Fruit fly (Drosophila melanogaster) Kc167 (cell line): Measurements from ENCODE around the gene Oamb.

ENCODE experiments used
- Myc ChIP-seq: fragments of >200 bp; optimal IDR thresholded peaks from 2 replicates; lab custom pipeline; 2017; ENCODE audit warnings: missing external identifiers
- Sin3A ChIP-seq: fragments of >200 bp; optimal IDR thresholded peaks from 2 replicates; lab custom pipeline; 2018; ENCODE audit warnings: missing external identifiers
- h ChIP-seq: fragments of >200 bp; optimal IDR thresholded peaks from 3 replicates; lab custom pipeline; 2018; ENCODE audit warnings: missing external identifiers
- insv ChIP-seq: fragments of >200 bp; optimal IDR thresholded peaks from 3 replicates; lab custom pipeline; 2018; ENCODE audit warnings: missing external identifiers
- psq ChIP-seq: fragments of >200 bp; optimal IDR thresholded peaks from 2 replicates; lab custom pipeline; 2017; ENCODE audit warnings: missing external identifiers
- ttk ChIP-seq: sonication (Bioruptor generic); optimal IDR thresholded peaks from 2 replicates; lab custom pipeline; 2017; ENCODE audit warnings: missing external identifiers

DNA sequence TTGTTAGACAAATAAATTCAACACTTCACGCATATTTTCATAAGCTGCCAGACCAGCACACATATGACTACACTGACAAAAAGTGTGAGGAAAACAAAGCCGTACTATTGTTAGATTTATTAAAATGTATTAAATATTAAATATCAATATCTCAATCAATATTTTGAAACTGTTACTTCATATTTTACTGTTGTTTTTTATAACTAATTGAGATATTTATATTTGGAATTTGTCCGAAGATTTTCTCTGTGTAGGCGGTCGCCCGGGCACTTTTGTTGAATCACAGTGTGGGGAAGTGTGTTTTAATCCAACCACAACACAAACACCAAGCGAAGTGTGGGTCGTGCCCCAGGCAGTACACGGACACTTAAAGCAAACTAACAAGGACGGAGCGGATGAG, 4.9 kb upstream of the Oamb start:
- no peak for TF ChIP-seq insv (lab: Kevin White, UChicago)
- TF ChIP-seq psq (lab: Kevin White, UChicago), result no peak
- no peak for TF ChIP-seq Sin3A (lab: Kevin White, UChicago)
- TF ChIP-seq h (lab: Kevin White, UChicago), result no peak
- TF ChIP-seq ttk (lab: Kevin White, UChicago), result no peak
- TF ChIP-seq Myc (lab: Kevin White, UChicago), result no peak
